Fruit fly (Drosophila melanogaster) whole organism, prepupa: ENCODE measurements around the gene Acer.

ENCODE experiments used
- Blimp-1 ChIP-seq: fragments of 200-800 bp; sonication (Bioruptor generic); optimal IDR thresholded peaks from 3 replicates; lab custom pipeline; 2017; ENCODE audit warnings: missing biosample characterization, missing genetic modification characterization, mild to moderate bottlenecking, moderate library complexity, missing genetic modification reagents
- CG10631 ChIP-seq: fragments of 200-800 bp; sonication (Bioruptor generic); optimal IDR thresholded peaks from 2 replicates; lab custom pipeline; 2016; ENCODE audit warnings: missing biosample characterization, missing genetic modification characterization
- CG10669 ChIP-seq: fragments of 200-800 bp; sonication (Bioruptor generic); optimal IDR thresholded peaks from 3 replicates; lab custom pipeline; 2018; ENCODE audit warnings: missing biosample characterization, mild to moderate bottlenecking, missing genetic modification characterization, moderate library complexity
- CG11294 ChIP-seq: fragments of 200-800 bp; sonication (Bioruptor generic); IDR thresholded peaks from 2 replicates; pipeline ENCODE4 v1.3.6; 2022; ENCODE audit warnings: missing biosample characterization, missing genetic modification characterization
- CG11762 ChIP-seq: fragments of 200-800 bp; sonication (Bioruptor generic); optimal IDR thresholded peaks from 3 replicates; lab custom pipeline; 2016; ENCODE audit warnings: missing biosample characterization, missing genetic modification characterization; ENCODE audit not compliant: insufficient read depth
- CG11902 ChIP-seq: fragments of 200-800 bp; sonication (Bioruptor generic); optimal IDR thresholded peaks from 3 replicates; lab custom pipeline; 2016; ENCODE audit warnings: missing biosample characterization, missing genetic modification characterization
- CG15336 ChIP-seq: fragments of 200-800 bp; sonication (Bioruptor generic); IDR thresholded peaks from 2 replicates; pipeline ENCODE4 v1.3.6; 2022; ENCODE audit warnings: missing biosample characterization, missing genetic modification characterization
- CG1621 ChIP-seq: fragments of 200-800 bp; sonication (Bioruptor generic); optimal IDR thresholded peaks from 3 replicates; lab custom pipeline; 2018; ENCODE audit warnings: missing biosample characterization, mild to moderate bottlenecking, missing genetic modification characterization
- CG16779 ChIP-seq: fragments of 200-800 bp; sonication (Bioruptor generic); optimal IDR thresholded peaks from 3 replicates; lab custom pipeline; 2017; ENCODE audit warnings: missing biosample characterization, mild to moderate bottlenecking, missing genetic modification characterization
- CG3032 ChIP-seq: fragments of 200-800 bp; optimal IDR thresholded peaks from 2 replicates; lab custom pipeline; 2019; ENCODE audit warnings: missing biosample characterization, mild to moderate bottlenecking, missing genetic modification characterization, moderate library complexity
- CG31627 ChIP-seq: fragments of 200-800 bp; sonication (Bioruptor generic); optimal IDR thresholded peaks from 3 replicates; lab custom pipeline; 2016; ENCODE audit warnings: missing biosample characterization, missing genetic modification characterization
- CG34406 ChIP-seq: fragments of 200-800 bp; sonication (Bioruptor generic); optimal IDR thresholded peaks from 3 replicates; lab custom pipeline; 2016; ENCODE audit warnings: missing biosample characterization, missing genetic modification characterization
- CG3919 ChIP-seq: fragments of 200-800 bp; sonication (Bioruptor generic); optimal IDR thresholded peaks from 3 replicates; lab custom pipeline; 2016; ENCODE audit warnings: missing biosample characterization, missing genetic modification characterization
- CG4318 ChIP-seq: fragments of 200-800 bp; sonication (Bioruptor generic); optimal IDR thresholded peaks from 3 replicates; lab custom pipeline; 2017; ENCODE audit warnings: missing biosample characterization, mild to moderate bottlenecking, missing genetic modification characterization
- CG6276 ChIP-seq: fragments of 200-800 bp; sonication (Bioruptor generic); optimal IDR thresholded peaks from 2 replicates; lab custom pipeline; 2017; ENCODE audit warnings: missing biosample characterization, mild to moderate bottlenecking, missing genetic modification characterization
- CG6792 ChIP-seq: fragments of 200-800 bp; sonication (Bioruptor generic); optimal IDR thresholded peaks from 3 replicates; lab custom pipeline; 2016; ENCODE audit warnings: missing biosample characterization, missing genetic modification characterization
- CG6854 ChIP-seq: fragments of 200-800 bp; sonication (Bioruptor generic); optimal IDR thresholded peaks from 2 replicates; lab custom pipeline; 2017; ENCODE audit warnings: missing biosample characterization, mild to moderate bottlenecking, missing genetic modification characterization
- CG7368 ChIP-seq: fragments of 200-800 bp; sonication (Bioruptor generic); optimal IDR thresholded peaks from 3 replicates; lab custom pipeline; 2016; ENCODE audit warnings: missing biosample characterization, missing genetic modification characterization
- CG8119 ChIP-seq: fragments of 200-800 bp; sonication (Bioruptor generic); IDR thresholded peaks from 3 replicates; pipeline ENCODE4 v1.3.6; 2022; ENCODE audit warnings: missing biosample characterization, missing genetic modification characterization
- CG8319 ChIP-seq: fragments of 200-800 bp; sonication (Bioruptor generic); optimal IDR thresholded peaks from 3 replicates; lab custom pipeline; 2016; ENCODE audit warnings: missing biosample characterization, missing genetic modification characterization
- CG8632 ChIP-seq: fragments of 200-800 bp; sonication (Bioruptor generic); optimal IDR thresholded peaks from 3 replicates; lab custom pipeline; 2016; ENCODE audit warnings: missing biosample characterization, missing genetic modification characterization
- Eip75B ChIP-seq: fragments of 200-800 bp; sonication (Bioruptor generic); optimal IDR thresholded peaks from 3 replicates; lab custom pipeline; 2016; ENCODE audit warnings: missing biosample characterization, missing genetic modification characterization
- Eip78C ChIP-seq: fragments of 200-800 bp; sonication (Bioruptor generic); peaks from one replicate; lab custom pipeline; 2016; ENCODE audit warnings: missing biosample characterization, missing genetic modification characterization
- Eip93F ChIP-seq: fragments of 200-800 bp; sonication (Bioruptor generic); optimal IDR thresholded peaks from 2 replicates; lab custom pipeline; 2016; ENCODE audit warnings: missing biosample characterization, mild to moderate bottlenecking, missing genetic modification characterization
- Ets21C ChIP-seq: fragments of 200-800 bp; sonication (Bioruptor generic); optimal IDR thresholded peaks from 3 replicates; lab custom pipeline; 2016; ENCODE audit warnings: missing biosample characterization, missing genetic modification characterization
- Ets96B ChIP-seq: fragments of 200-800 bp; optimal IDR thresholded peaks from 2 replicates; lab custom pipeline; 2019; ENCODE audit warnings: missing biosample characterization, mild to moderate bottlenecking, missing genetic modification characterization, moderate library complexity
- Gug ChIP-seq: fragments of 200-800 bp; sonication (Bioruptor generic); IDR thresholded peaks from 2 replicates; pipeline ENCODE4 v1.3.6; 2022; ENCODE audit warnings: missing biosample characterization, missing genetic modification characterization
- Hr39 ChIP-seq: fragments of 200-800 bp; sonication (Bioruptor generic); optimal IDR thresholded peaks from 2 replicates; lab custom pipeline; 2016; ENCODE audit warnings: missing biosample characterization, missing genetic modification characterization
- Hr4 ChIP-seq: fragments of 200-800 bp; sonication (Bioruptor generic); optimal IDR thresholded peaks from 3 replicates; lab custom pipeline; 2016; ENCODE audit warnings: missing biosample characterization, missing genetic modification characterization
- Met ChIP-seq: fragments of 200-800 bp; sonication (Bioruptor generic); optimal IDR thresholded peaks from 3 replicates; lab custom pipeline; 2016; ENCODE audit warnings: missing biosample characterization, missing genetic modification characterization
- OdsH ChIP-seq: fragments of 200-800 bp; sonication (Bioruptor generic); optimal IDR thresholded peaks from 3 replicates; lab custom pipeline; 2016; ENCODE audit warnings: missing biosample characterization, missing genetic modification characterization
- Smox ChIP-seq: fragments of 200-800 bp; sonication (Bioruptor generic); optimal IDR thresholded peaks from 3 replicates; lab custom pipeline; 2016; ENCODE audit warnings: missing biosample characterization, missing genetic modification characterization
- Sox102F ChIP-seq: fragments of 200-800 bp; sonication (Bioruptor generic); optimal IDR thresholded peaks from 2 replicates; lab custom pipeline; 2016; ENCODE audit warnings: missing biosample characterization, mild to moderate bottlenecking, missing genetic modification characterization
- Sox14 ChIP-seq: fragments of 200-800 bp; sonication (Bioruptor generic); optimal IDR thresholded peaks from 3 replicates; lab custom pipeline; 2016; ENCODE audit warnings: missing biosample characterization, missing genetic modification characterization
- Sox15 ChIP-seq: fragments of 200-800 bp; sonication (Bioruptor generic); optimal IDR thresholded peaks from 3 replicates; lab custom pipeline; 2016; ENCODE audit warnings: missing biosample characterization, missing genetic modification characterization
- achi ChIP-seq: fragments of 200-800 bp; sonication (Bioruptor generic); optimal IDR thresholded peaks from 3 replicates; lab custom pipeline; 2016; ENCODE audit warnings: missing biosample characterization, missing genetic modification characterization
- acj6 ChIP-seq: fragments of 200-800 bp; sonication (Bioruptor generic); optimal IDR thresholded peaks from 3 replicates; lab custom pipeline; 2016; ENCODE audit warnings: missing biosample characterization, missing genetic modification characterization
- cyc ChIP-seq: fragments of 200-800 bp; sonication (Bioruptor generic); optimal IDR thresholded peaks from 3 replicates; lab custom pipeline; 2016; ENCODE audit warnings: missing biosample characterization, missing genetic modification characterization
- dac ChIP-seq: fragments of 200-800 bp; sonication (Bioruptor generic); optimal IDR thresholded peaks from 2 replicates; lab custom pipeline; 2017; ENCODE audit warnings: missing biosample characterization, mild to moderate bottlenecking, missing genetic modification characterization
- dsx ChIP-seq: fragments of 200-800 bp; optimal IDR thresholded peaks from 3 replicates; lab custom pipeline; 2019; ENCODE audit warnings: missing biosample characterization, mild to moderate bottlenecking, missing genetic modification characterization, moderate library complexity; ENCODE audit not compliant: poor library complexity, severe bottlenecking
- eg ChIP-seq: fragments of 200-800 bp; sonication (Bioruptor generic); IDR thresholded peaks from 3 replicates; pipeline ENCODE4 v1.3.6; 2022; ENCODE audit warnings: missing biosample characterization, missing genetic modification characterization
- esn ChIP-seq: fragments of 200-800 bp; sonication (Bioruptor generic); optimal IDR thresholded peaks from 2 replicates; lab custom pipeline; 2016; ENCODE audit warnings: missing biosample characterization, mild to moderate bottlenecking, missing genetic modification characterization, moderate library complexity
- fd59A ChIP-seq: fragments of 200-800 bp; sonication (Bioruptor generic); optimal IDR thresholded peaks from 2 replicates; lab custom pipeline; 2017; ENCODE audit warnings: missing biosample characterization, mild to moderate bottlenecking, missing genetic modification characterization, missing genetic modification reagents
- fd85E ChIP-seq: fragments of 200-800 bp; sonication (Bioruptor generic); optimal IDR thresholded peaks from 3 replicates; lab custom pipeline; 2016; ENCODE audit warnings: missing biosample characterization, missing genetic modification characterization
- lz ChIP-seq: fragments of 200-800 bp; sonication (Bioruptor generic); optimal IDR thresholded peaks from 3 replicates; lab custom pipeline; 2016; ENCODE audit warnings: missing biosample characterization, missing genetic modification characterization
- pdm3 ChIP-seq: fragments of 200-800 bp; sonication (Bioruptor generic); optimal IDR thresholded peaks from 3 replicates; lab custom pipeline; 2016; ENCODE audit warnings: missing biosample characterization, missing genetic modification characterization
- salr ChIP-seq, 2 experiments: fragments of 200-800 bp; sonication (Bioruptor generic); optimal IDR thresholded peaks; 3 replicates each; lab custom pipeline; 2016 to 2018; ENCODE audit warnings: missing biosample characterization in 2 of 2, missing genetic modification characterization in 2 of 2, mild to moderate bottlenecking in 1 of 2
- svp ChIP-seq: fragments of 200-800 bp; sonication (Bioruptor generic); peaks from one replicate; lab custom pipeline; 2016; ENCODE audit warnings: missing biosample characterization, missing genetic modification characterization
- topi ChIP-seq: fragments of 200-800 bp; sonication (Bioruptor generic); optimal IDR thresholded peaks from 3 replicates; lab custom pipeline; 2016; ENCODE audit warnings: missing biosample characterization, missing genetic modification characterization
- vri ChIP-seq: fragments of 200-800 bp; sonication (Bioruptor generic); optimal IDR thresholded peaks from 3 replicates; lab custom pipeline; 2016; ENCODE audit warnings: missing biosample characterization, mild to moderate bottlenecking, missing genetic modification characterization

Gene Acer

dm6 chr2L:8525000-8525399 is 3.3 kb downstream of the Acer start:
- TF ChIP-seq achi (no peak), lz (GFP tag; lab: Kevin White, UChicago) (no peak), fd85E (GFP tag; lab: Kevin White, UChicago) (no peak), topi (GFP tag; lab: Kevin White, UChicago) (no peak)
- TF ChIP-seq, all 60 proteins: peak for 0

dm6 chr2L:8528318-8528717 is 6.6 kb downstream of the Acer start, which contains the start of the genes lmgA and lmgB:
TSS of gene lmgA (minus strand) at chr2L:8528618.
TSS of gene lmgB (minus strand) at chr2L:8528618.
- TF ChIP-seq pdm3 = no peak
- TF ChIP-seq CG34406 (GFP tag; lab: Kevin White, UChicago) = no peak
- TF ChIP-seq CG11294 (GFP tag; lab: Robert Waterston, UW) = no peak
- TF ChIP-seq CG1621 = peak; percentile 20
- TF ChIP-seq Smox (GFP tag; lab: Kevin White, UChicago) = no peak
- TF ChIP-seq fd85E (GFP tag; lab: Kevin White, UChicago) = no peak
- no peak for TF ChIP-seq CG6792 (GFP tag; lab: Kevin White, UChicago)
- TF ChIP-seq Hr4 (GFP tag; lab: Kevin White, UChicago) = peak; percentile 37
- 0 out of 2 replicates have a peak, but pooled peaks have one; percentile 18 for TF ChIP-seq CG15336 (GFP tag; lab: Robert Waterston, UW)
- peak; percentile 39 for TF ChIP-seq esn (GFP tag; lab: Kevin White, UChicago)
- TF ChIP-seq fd59A (GFP tag; lab: Kevin White, UChicago) = no peak
- TF ChIP-seq Ets96B = peak; percentile 5
- TF ChIP-seq Sox15 (GFP tag; lab: Kevin White, UChicago) = no peak
- no peak for TF ChIP-seq dsx (GFP tag; lab: Kevin White, UChicago)
- TF ChIP-seq OdsH (GFP tag; lab: Kevin White, UChicago) = peak; percentile 32
- peak; percentile 58 for TF ChIP-seq CG10631 (GFP tag; lab: Kevin White, UChicago)
- TF ChIP-seq Sox102F (GFP tag; lab: Kevin White, UChicago) = no peak
- TF ChIP-seq CG31627 = peak; percentile 20
- TF ChIP-seq CG8632 = no peak
- TF ChIP-seq lz (GFP tag; lab: Kevin White, UChicago) = no peak
- no peak for TF ChIP-seq CG8119 (GFP tag; lab: Robert Waterston, UW)
- no peak for TF ChIP-seq cyc (GFP tag; lab: Kevin White, UChicago)
- peak; percentile 18 for TF ChIP-seq achi
- TF ChIP-seq CG11902 (GFP tag; lab: Kevin White, UChicago) = no peak
- no peak for TF ChIP-seq CG7368
- peak; percentile 36 for TF ChIP-seq CG3032 (tag; lab: Kevin White, UChicago)
- no peak for TF ChIP-seq CG8319 (GFP tag; lab: Kevin White, UChicago)
- no peak for TF ChIP-seq CG6854 (GFP tag; lab: Kevin White, UChicago)
- TF ChIP-seq CG4318 = no peak
- no peak for TF ChIP-seq CG3919 (GFP tag; lab: Kevin White, UChicago)
- no peak for TF ChIP-seq Gug (GFP tag; lab: Robert Waterston, UW)
- TF ChIP-seq vri (GFP tag; lab: Kevin White, UChicago) = no peak
- no peak for TF ChIP-seq CG11762 (GFP tag; lab: Kevin White, UChicago)
- TF ChIP-seq Blimp-1 (GFP tag; lab: Kevin White, UChicago) = no peak
- TF ChIP-seq Met (GFP tag; lab: Kevin White, UChicago) = no peak
- no peak for TF ChIP-seq salr (GFP tag; optimal IDR thresholded peaks at IDR 0.05; lab: Kevin White, UChicago)
- TF ChIP-seq svp = no peak
- no peak for TF ChIP-seq dac (GFP tag; lab: Kevin White, UChicago)
- TF ChIP-seq CG6276 (GFP tag; lab: Kevin White, UChicago) = no peak
- peak; percentile 66 for TF ChIP-seq Eip78C (GFP tag; lab: Kevin White, UChicago)
- peak; percentile 3 for TF ChIP-seq Hr39 (GFP tag; lab: Kevin White, UChicago)
- TF ChIP-seq Ets21C (GFP tag; lab: Kevin White, UChicago) = no peak
- TF ChIP-seq CG16779 = no peak
- no peak for TF ChIP-seq CG10669
- TF ChIP-seq eg (GFP tag; lab: Robert Waterston, UW) = no peak
- TF ChIP-seq Eip75B (GFP tag; lab: Kevin White, UChicago) = peak; percentile 74
- peak; percentile 39 for TF ChIP-seq acj6 (GFP tag; lab: Kevin White, UChicago)
- TF ChIP-seq Sox14 (GFP tag; lab: Kevin White, UChicago) = no peak
- TF ChIP-seq Eip93F (GFP tag; lab: Kevin White, UChicago) = no peak
